Worm (Caenorhabditis elegans): ENCODE data around the gene shc-2.

shc-2 gene

ce11 chrII:5032669-5033068, 63.7 kb downstream of the shc-2 start:
- TF ChIP-seq atf-7 (tag; optimal IDR thresholded peaks at IDR 0.05) (peak; percentile 53), ztf-25 (GFP tag; IDR thresholded peaks at IDR 0.05) (peak; percentile 90; the same call in 1 of the 2 replicates), F55B11.4 (tag; optimal IDR thresholded peaks at IDR 0.05; ENCODE audit: borderline replicate concordance, insufficient read depth) (no peak), hsf-1 (GFP tag; IDR thresholded peaks at IDR 0.05) (0 out of 2 replicates have a peak, but pooled peaks have one; percentile 49), him-1 (tag; optimal IDR thresholded peaks at IDR 0.05) (peak; percentile 38), madf-8 (GFP tag; conservative IDR thresholded peaks at IDR 0.05) (peak; percentile 31; the same call in 1 of the 2 replicates), ceh-79 (tag; optimal IDR thresholded peaks at IDR 0.05) (peak; percentile 33), akir-1 (GFP tag; optimal IDR thresholded peaks at IDR 0.05) (peak; percentile 48), unc-130 (GFP tag; optimal IDR thresholded peaks at IDR 0.05) (peak; percentile 46), mes-4 (tag; optimal IDR thresholded peaks at IDR 0.05) (peak; percentile 72), ztf-22 (GFP tag; optimal IDR thresholded peaks at IDR 0.05) (no peak), hlh-12 (tag; optimal IDR thresholded peaks at IDR 0.05) (no peak), ztf-6 (GFP tag; IDR thresholded peaks at IDR 0.05) (0 out of 2 replicates have a peak, but pooled peaks have one; percentile 71), nfyb-1 (GFP tag; IDR thresholded peaks at IDR 0.05) (peak; percentile 87), chd-7 (tag; optimal IDR thresholded peaks at IDR 0.05) (peak; percentile 74), bed-1 (GFP tag; IDR thresholded peaks at IDR 0.05) (no peak), unc-62 (GFP tag; optimal IDR thresholded peaks at IDR 0.05) (no peak), lag-1 (GFP tag; IDR thresholded peaks at IDR 0.05) (no peak), sptf-2 (GFP tag; optimal IDR thresholded peaks at IDR 0.05) (peak; percentile 30), ceh-91 (GFP tag; IDR thresholded peaks at IDR 0.05) (peak; percentile 25; the same call in 1 of the 2 replicates), ztf-18 (tag; optimal IDR thresholded peaks at IDR 0.05) (peak; percentile 55), ZK185.1 (tag; optimal IDR thresholded peaks at IDR 0.05; ENCODE audit: poor library complexity, severe bottlenecking) (peak; percentile 77), somi-1 (GFP tag; optimal IDR thresholded peaks at IDR 0.05) (no peak), lin-54 (GFP tag; optimal IDR thresholded peaks at IDR 0.05) (peak; percentile 76), zim-3 (tag; optimal IDR thresholded peaks at IDR 0.05) (peak; percentile 53), sdz-38 (tag; optimal IDR thresholded peaks at IDR 0.05) (no peak), B0336.3 (GFP tag; IDR thresholded peaks at IDR 0.05) (peak; percentile 79), F33H1.4 (GFP tag; IDR thresholded peaks at IDR 0.05) (peak; percentile 60), die-1 (tag; optimal IDR thresholded peaks at IDR 0.05) (peak; percentile 81), K11D2.4 (GFP tag; IDR thresholded peaks at IDR 0.05) (no peak), dox-1 (GFP tag; IDR thresholded peaks at IDR 0.05) (peak; percentile 82), cebp-2 (GFP tag; IDR thresholded peaks at IDR 0.05) (peak; percentile 89), egrh-3 (GFP tag; IDR thresholded peaks at IDR 0.05) (peak; percentile 39; the same call in 1 of the 2 replicates), rec-8 (tag; optimal IDR thresholded peaks at IDR 0.05) (peak in 1 of 2 experiments; percentile 77), pbrm-1 (GFP tag; IDR thresholded peaks at IDR 0.05) (peak; percentile 50; the same call in 1 of the 2 replicates), dpff-1 (tag; optimal IDR thresholded peaks at IDR 0.05) (no peak), madf-10 (tag; optimal IDR thresholded peaks at IDR 0.05) (peak; percentile 36), nfya-2 (GFP tag; IDR thresholded peaks at IDR 0.05) (no peak), snpc-3.4 (tag; optimal IDR thresholded peaks at IDR 0.05) (peak; percentile 62), Y95B8A.8 (GFP tag; IDR thresholded peaks at IDR 0.05) (0 out of 2 replicates have a peak, but pooled peaks have one; percentile 45), hmg-1.2 (GFP tag; IDR thresholded peaks at IDR 0.05) (peak; percentile 66), zfh-2 (GFP tag; conservative IDR thresholded peaks at IDR 0.05) (no peak; the same call in 1 of the 2 replicates), efl-1 (GFP tag; optimal IDR thresholded peaks at IDR 0.05) (no peak), ceh-40 (GFP tag; IDR thresholded peaks at IDR 0.05) (0 out of 2 replicates have a peak, but pooled peaks have one; percentile 67), T07F8.4 (tag; optimal IDR thresholded peaks at IDR 0.05) (peak; percentile 38), nhr-80 (tag; optimal IDR thresholded peaks at IDR 0.05) (peak; percentile 24), mcd-1 (GFP tag; IDR thresholded peaks at IDR 0.05) (peak; percentile 67), tlf-1 (GFP tag; optimal IDR thresholded peaks at IDR 0.05) (peak; percentile 14), aptf-3 (GFP tag; IDR thresholded peaks at IDR 0.05) (0 out of 2 replicates have a peak, but pooled peaks have one; percentile 16)
